Fruit fly (Drosophila melanogaster) whole organism, prepupa: Measurements from ENCODE around the gene UQCR-C2.

Experiments
- CG1621 ChIP-seq: fragments of 200-800 bp; sonication (Bioruptor generic); optimal IDR thresholded peaks from 3 replicates; lab custom pipeline; 2018; ENCODE audit warnings: missing biosample characterization, mild to moderate bottlenecking, missing genetic modification characterization
- CG6163 ChIP-seq: fragments of 200-800 bp; sonication (Bioruptor generic); IDR thresholded peaks from 3 replicates; pipeline ENCODE4 v1.3.6; 2022; ENCODE audit warnings: missing biosample characterization, missing genetic modification characterization
- CG6792 ChIP-seq: fragments of 200-800 bp; sonication (Bioruptor generic); optimal IDR thresholded peaks from 3 replicates; lab custom pipeline; 2016; ENCODE audit warnings: missing biosample characterization, missing genetic modification characterization
- CG6808 ChIP-seq: fragments of 200-800 bp; sonication (Bioruptor generic); optimal IDR thresholded peaks from 3 replicates; lab custom pipeline; 2017; ENCODE audit warnings: missing biosample characterization, missing genetic modification characterization, mild to moderate bottlenecking, moderate library complexity, missing genetic modification reagents
- CG8119 ChIP-seq: fragments of 200-800 bp; sonication (Bioruptor generic); IDR thresholded peaks from 3 replicates; pipeline ENCODE4 v1.3.6; 2022; ENCODE audit warnings: missing biosample characterization, missing genetic modification characterization
- Hr39 ChIP-seq: fragments of 200-800 bp; sonication (Bioruptor generic); optimal IDR thresholded peaks from 2 replicates; lab custom pipeline; 2016; ENCODE audit warnings: missing biosample characterization, missing genetic modification characterization
- Smox ChIP-seq: fragments of 200-800 bp; sonication (Bioruptor generic); optimal IDR thresholded peaks from 3 replicates; lab custom pipeline; 2016; ENCODE audit warnings: missing biosample characterization, missing genetic modification characterization
- dac ChIP-seq: fragments of 200-800 bp; sonication (Bioruptor generic); optimal IDR thresholded peaks from 2 replicates; lab custom pipeline; 2017; ENCODE audit warnings: missing biosample characterization, mild to moderate bottlenecking, missing genetic modification characterization
- fd59A ChIP-seq: fragments of 200-800 bp; sonication (Bioruptor generic); optimal IDR thresholded peaks from 2 replicates; lab custom pipeline; 2017; ENCODE audit warnings: missing biosample characterization, mild to moderate bottlenecking, missing genetic modification characterization, missing genetic modification reagents
- pdm3 ChIP-seq: fragments of 200-800 bp; sonication (Bioruptor generic); optimal IDR thresholded peaks from 3 replicates; lab custom pipeline; 2016; ENCODE audit warnings: missing biosample characterization, missing genetic modification characterization
- salr ChIP-seq, 2 experiments: fragments of 200-800 bp; sonication (Bioruptor generic); optimal IDR thresholded peaks; 3 replicates each; lab custom pipeline; 2016 to 2018; ENCODE audit warnings: missing biosample characterization in 2 of 2, missing genetic modification characterization in 2 of 2, mild to moderate bottlenecking in 1 of 2
- topi ChIP-seq: fragments of 200-800 bp; sonication (Bioruptor generic); optimal IDR thresholded peaks from 3 replicates; lab custom pipeline; 2016; ENCODE audit warnings: missing biosample characterization, missing genetic modification characterization

DNA sequence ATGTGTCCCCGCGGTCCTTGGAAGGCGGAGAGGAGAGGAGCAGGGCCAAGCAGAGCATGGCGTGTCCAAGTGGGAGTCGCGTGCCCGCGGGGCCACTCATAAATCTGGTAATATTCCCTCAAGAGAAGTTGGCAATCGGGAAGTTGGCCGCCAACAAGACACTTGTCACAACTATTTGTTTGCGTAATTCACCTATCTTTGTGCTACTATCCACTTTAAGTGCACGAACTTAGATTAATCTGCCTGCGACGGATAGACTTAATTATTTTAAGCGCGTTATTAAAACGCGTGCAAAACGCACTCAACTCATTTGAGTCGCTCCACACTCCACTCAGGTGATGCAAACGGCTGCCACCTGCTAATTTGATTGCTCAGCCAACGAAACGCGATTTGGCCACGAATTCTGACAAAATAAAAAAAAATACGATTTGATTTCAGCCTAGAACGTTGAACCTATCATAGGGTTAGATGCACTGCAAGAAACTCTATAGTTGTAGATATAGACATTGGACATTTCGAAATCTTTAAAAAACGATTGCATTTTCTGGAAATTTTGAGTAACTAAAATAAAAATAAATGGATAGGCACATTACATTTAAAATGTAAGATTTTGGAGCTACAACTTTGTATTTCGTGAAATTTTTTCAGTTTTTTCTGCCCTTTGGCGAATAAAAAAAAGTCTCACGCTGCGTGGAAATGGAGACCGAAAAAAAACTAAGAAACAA, 12.7 kb upstream of the UQCR-C2 start:
- TF ChIP-seq CG8119 (GFP tag; lab: Robert Waterston, UW): peak; percentile 40; the same call in 1 of the 3 replicates
- no peak for TF ChIP-seq CG1621 (tag; lab: Kevin White, UChicago)
- TF ChIP-seq pdm3 (GFP tag; lab: Kevin White, UChicago): no peak
- TF ChIP-seq Smox (GFP tag; lab: Kevin White, UChicago): no peak
- no peak for TF ChIP-seq fd59A
- TF ChIP-seq salr (GFP tag; optimal IDR thresholded peaks at IDR 0.05; lab: Kevin White, UChicago): no peak
- no peak for TF ChIP-seq CG6808 (GFP tag; lab: Kevin White, UChicago)
- TF ChIP-seq topi (GFP tag; lab: Kevin White, UChicago): no peak
- TF ChIP-seq dac: no peak
- TF ChIP-seq CG6792 (GFP tag; lab: Kevin White, UChicago): no peak
- TF ChIP-seq Hr39 (GFP tag; lab: Kevin White, UChicago): no peak
- TF ChIP-seq CG6163: no peak
